Worm (Caenorhabditis elegans) whole organism, mixed stage, embryonic: ENCODE results near the gene F10C1.23.

ENCODE experiments used
- M03D4.4 ChIP-seq: sonication (generic microtip); optimal IDR thresholded peaks from 2 replicates; lab custom pipeline; 2017; ENCODE audit warnings: mild to moderate bottlenecking, missing genetic modification characterization, missing compliant biosample characterization
- ceh-39 ChIP-seq: fragments of 150-350 bp; optimal IDR thresholded peaks from 2 replicates; lab custom pipeline; 2014; ENCODE audit warnings: missing biosample characterization, missing genetic modification characterization
- ceh-83 ChIP-seq: fragments of 200-800 bp; sonication (Bioruptor generic); optimal IDR thresholded peaks from 2 replicates; lab custom pipeline; 2018; ENCODE audit warnings: mild to moderate bottlenecking, missing genetic modification characterization, missing compliant biosample characterization
- cnd-1 ChIP-seq: fragments of 200-800 bp; sonication (Bioruptor generic); optimal IDR thresholded peaks from 2 replicates; lab custom pipeline; 2018; ENCODE audit warnings: mild to moderate bottlenecking, missing genetic modification characterization, missing compliant biosample characterization
- lsy-2 ChIP-seq: fragments of 150-350 bp; optimal IDR thresholded peaks from 2 replicates; lab custom pipeline; 2014; ENCODE audit warnings: missing biosample characterization, missing genetic modification characterization
- nhr-12 ChIP-seq: fragments of 150-350 bp; optimal IDR thresholded peaks from 2 replicates; lab custom pipeline; 2014; ENCODE audit warnings: missing biosample characterization, missing genetic modification characterization
- nhr-28 ChIP-seq: fragments of 150-350 bp; optimal IDR thresholded peaks from 2 replicates; lab custom pipeline; 2014; ENCODE audit warnings: missing biosample characterization, missing genetic modification characterization
- pha-4 ChIP-seq: fragments of 150-350 bp; optimal IDR thresholded peaks from 2 replicates; lab custom pipeline; 2018; ENCODE audit warnings: missing biosample characterization, missing genetic modification reagents, missing genetic modification characterization
- sptf-1 ChIP-seq: sonication (generic microtip); optimal IDR thresholded peaks from 2 replicates; lab custom pipeline; 2017; ENCODE audit warnings: mild to moderate bottlenecking, missing genetic modification characterization, moderate library complexity, missing compliant biosample characterization
- tbx-8 ChIP-seq: fragments of 200-800 bp; sonication (Bioruptor generic); optimal IDR thresholded peaks from 2 replicates; lab custom pipeline; 2018; ENCODE audit warnings: mild to moderate bottlenecking, missing genetic modification characterization, moderate library complexity, missing compliant biosample characterization
- zip-8 ChIP-seq: fragments of 150-350 bp; optimal IDR thresholded peaks from 2 replicates; lab custom pipeline; 2014; ENCODE audit warnings: missing biosample characterization, missing genetic modification characterization
- ztf-11 ChIP-seq: fragments of 150-350 bp; optimal IDR thresholded peaks from 2 replicates; lab custom pipeline; 2014; ENCODE audit warnings: missing biosample characterization, missing genetic modification characterization

F10C1.23 gene

ce11 chrII:5804288-5804687, 46.4 kb downstream of the F10C1.23 start:
- no peak for TF ChIP-seq lsy-2 (tag; lab: Kevin White, UChicago)
- TF ChIP-seq zip-8: peak; percentile 63

DNA sequence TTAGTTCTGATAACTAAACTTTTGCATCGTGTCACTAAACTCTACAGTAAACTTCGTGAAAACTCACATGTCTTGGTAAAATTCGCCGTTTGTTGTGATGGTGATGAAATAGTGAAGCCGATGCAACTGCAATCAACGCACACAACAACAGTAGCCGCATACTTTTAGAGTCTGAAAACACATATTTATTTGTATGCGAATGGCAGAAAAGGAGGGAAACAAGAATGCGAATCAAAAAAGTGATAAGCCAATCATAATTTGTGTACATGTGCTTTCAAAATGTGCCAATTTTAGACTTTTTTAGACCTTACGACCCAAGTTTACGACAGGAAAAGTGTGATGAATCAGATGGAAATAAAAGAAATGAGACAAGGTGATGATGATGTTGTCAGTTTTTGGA, 47.5 kb downstream of the F10C1.23 start, which contains the start of gene K05F1.10:
Gene K05F1.10, minus strand, starts transcription at position 171 of the 400 bp plus-strand sequence.
- TF ChIP-seq ceh-83 (GFP tag; lab: Kevin White, UChicago) (no peak), nhr-12 (no peak), nhr-28 (no peak), ztf-11 (tag; lab: Kevin White, UChicago) (no peak), cnd-1 (tag; lab: Kevin White, UChicago) (no peak), pha-4 (tag; lab: Kevin White, UChicago) (no peak), ceh-39 (tag; lab: Kevin White, UChicago) (no peak)

DNA sequence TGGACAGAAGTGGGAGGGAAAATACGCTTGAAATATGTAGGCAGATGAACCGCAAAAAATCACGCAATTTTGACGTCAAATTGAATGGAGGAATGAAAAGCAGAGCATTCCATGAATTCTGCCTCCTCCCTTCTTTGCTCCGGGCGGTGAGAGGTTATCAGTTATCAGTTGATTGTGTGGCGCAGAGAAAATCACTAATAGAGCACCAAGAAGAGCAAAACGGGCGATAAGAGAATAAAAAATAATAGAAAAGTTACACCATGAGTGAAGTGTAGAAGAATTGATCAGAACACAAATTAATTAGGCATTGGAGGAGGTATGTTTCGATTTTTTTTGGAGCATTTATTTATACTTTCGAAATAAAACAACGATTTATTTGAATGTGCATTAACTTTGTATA, 48.7 kb downstream of the F10C1.23 start:
- no peak for TF ChIP-seq M03D4.4 (tag; lab: Kevin White, UChicago)
- no peak for TF ChIP-seq tbx-8 (GFP tag; lab: Kevin White, UChicago)
- TF ChIP-seq ztf-11 (tag; lab: Kevin White, UChicago): no peak
- TF ChIP-seq sptf-1 (tag; lab: Kevin White, UChicago): no peak
- no peak for TF ChIP-seq cnd-1 (tag; lab: Kevin White, UChicago)
